Worm (Caenorhabditis elegans) whole organism, mixed stage, embryonic: ENCODE measurements around the gene K04C2.3.

Source experiments
- blmp-1 ChIP-seq: fragments of 150-350 bp; optimal IDR thresholded peaks from 2 replicates; lab custom pipeline; 2014; ENCODE audit warnings: missing biosample characterization, missing genetic modification characterization
- elt-1 ChIP-seq: sonication (generic microtip); optimal IDR thresholded peaks from 2 replicates; lab custom pipeline; 2017; ENCODE audit warnings: missing genetic modification characterization, mild to moderate bottlenecking, missing compliant biosample characterization, antibody characterized with exemption, moderate library complexity, borderline replicate concordance; ENCODE audit not compliant: insufficient read depth
- elt-3 ChIP-seq: fragments of 150-350 bp; optimal IDR thresholded peaks from 2 replicates; lab custom pipeline; 2014; ENCODE audit warnings: missing biosample characterization, missing genetic modification characterization
- hlh-1 ChIP-seq: fragments of 150-350 bp; optimal IDR thresholded peaks from 2 replicates; lab custom pipeline; 2014; ENCODE audit warnings: missing biosample characterization, missing genetic modification reagents, missing genetic modification characterization
- lsy-2 ChIP-seq: fragments of 150-350 bp; optimal IDR thresholded peaks from 2 replicates; lab custom pipeline; 2014; ENCODE audit warnings: missing biosample characterization, missing genetic modification characterization
- mab-5 ChIP-seq: fragments of 150-350 bp; optimal IDR thresholded peaks from 2 replicates; lab custom pipeline; 2014; ENCODE audit warnings: missing biosample characterization, missing genetic modification characterization
- mep-1 ChIP-seq: fragments of 150-350 bp; optimal IDR thresholded peaks from 2 replicates; lab custom pipeline; 2017; ENCODE audit warnings: missing biosample characterization, missing genetic modification reagents, missing genetic modification characterization, inconsistent platforms
- nhr-237 ChIP-seq: fragments of 150-350 bp; optimal IDR thresholded peaks from 2 replicates; lab custom pipeline; 2014; ENCODE audit warnings: missing biosample characterization, missing genetic modification characterization
- nhr-28 ChIP-seq: fragments of 150-350 bp; optimal IDR thresholded peaks from 2 replicates; lab custom pipeline; 2014; ENCODE audit warnings: missing biosample characterization, missing genetic modification characterization
- nhr-76 ChIP-seq: sonication (generic microtip); optimal IDR thresholded peaks from 2 replicates; lab custom pipeline; 2017; ENCODE audit warnings: missing biosample characterization, missing genetic modification characterization
- snpc-4 ChIP-seq: fragments of 150-350 bp; optimal IDR thresholded peaks from 2 replicates; lab custom pipeline; 2014; ENCODE audit warnings: missing biosample characterization, missing genetic modification characterization
- sptf-1 ChIP-seq: sonication (generic microtip); optimal IDR thresholded peaks from 2 replicates; lab custom pipeline; 2017; ENCODE audit warnings: mild to moderate bottlenecking, missing genetic modification characterization, moderate library complexity, missing compliant biosample characterization
- unc-62 ChIP-seq: fragments of 150-350 bp; optimal IDR thresholded peaks from 2 replicates; lab custom pipeline; 2014; ENCODE audit warnings: missing biosample characterization, missing genetic modification reagents, missing genetic modification characterization
- ztf-11 ChIP-seq: fragments of 150-350 bp; optimal IDR thresholded peaks from 2 replicates; lab custom pipeline; 2014; ENCODE audit warnings: missing biosample characterization, missing genetic modification characterization

- TF ChIP-seq lsy-2 (tag; lab: Kevin White, UChicago), result no peak
- TF ChIP-seq elt-1 (tag; lab: Kevin White, UChicago), result no peak
- TF ChIP-seq hlh-1 (tag; lab: Kevin White, UChicago), result no peak
- TF ChIP-seq nhr-28, result no peak
- TF ChIP-seq mab-5, result no peak
- no peak for TF ChIP-seq elt-3 (tag; lab: Kevin White, UChicago)
- TF ChIP-seq unc-62 (GFP tag; lab: Kevin White, UChicago), result no peak
- TF ChIP-seq sptf-1 (tag; lab: Kevin White, UChicago), result no peak
- no peak for TF ChIP-seq nhr-237 (tag; lab: Kevin White, UChicago)
- no peak for TF ChIP-seq blmp-1 (tag; lab: Kevin White, UChicago)
- TF ChIP-seq snpc-4 (tag; lab: Kevin White, UChicago), result no peak
- TF ChIP-seq nhr-76 (tag; lab: Kevin White, UChicago), result no peak
- no peak for TF ChIP-seq ztf-11
- TF ChIP-seq mep-1 (tag; lab: Kevin White, UChicago), result no peak
Measured at ce11 chrIII:6848654-6849204, 24.2 kb upstream of the K04C2.3 start, which contains the start of gene dhhc-5.
